Fruit fly (Drosophila melanogaster) whole organism, wandering third instar larva: ENCODE measurements around the gene Osi12.

Experiments used
- Abd-B ChIP-seq: fragments of >200 bp; optimal IDR thresholded peaks from 2 replicates; lab custom pipeline; 2017; ENCODE audit warnings: missing biosample characterization, missing genetic modification characterization
- CG9705 ChIP-seq: fragments of 200-800 bp; sonication (Bioruptor generic); optimal IDR thresholded peaks from 2 replicates; lab custom pipeline; 2018; ENCODE audit warnings: missing biosample characterization, mild to moderate bottlenecking, missing genetic modification characterization
- CrebA ChIP-seq: fragments of 200-800 bp; sonication (Bioruptor generic); optimal IDR thresholded peaks from 2 replicates; lab custom pipeline; 2016; ENCODE audit warnings: missing biosample characterization, mild to moderate bottlenecking, missing genetic modification characterization, borderline replicate concordance
- Dfd ChIP-seq: fragments of >200 bp; optimal IDR thresholded peaks from 2 replicates; lab custom pipeline; 2017; ENCODE audit warnings: missing biosample characterization, missing genetic modification characterization
- Dif ChIP-seq: fragments of 200-275, 200-300 bp; sonication (Bioruptor generic); optimal IDR thresholded peaks from 2 replicates; lab custom pipeline; 2018; ENCODE audit warnings: missing biosample characterization, missing genetic modification characterization; ENCODE audit not compliant: partially characterized antibody
- GATAd ChIP-seq: sonication (Bioruptor generic); optimal IDR thresholded peaks from 2 replicates; lab custom pipeline; 2016; ENCODE audit warnings: missing biosample characterization, missing genetic modification characterization
- HLH106 ChIP-seq: fragments of 200-800 bp; optimal IDR thresholded peaks from 3 replicates; lab custom pipeline; 2019; ENCODE audit warnings: missing biosample characterization, mild to moderate bottlenecking, missing genetic modification characterization, moderate library complexity
- Hr78 ChIP-seq: fragments of >200 bp; optimal IDR thresholded peaks from 2 replicates; lab custom pipeline; 2017; ENCODE audit warnings: missing biosample characterization, missing genetic modification characterization
- Hr83 ChIP-seq: fragments of 200-300 bp; sonication (Bioruptor generic); optimal IDR thresholded peaks from 2 replicates; lab custom pipeline; 2016; ENCODE audit warnings: missing biosample characterization, mild to moderate bottlenecking, missing genetic modification characterization, moderate library complexity; ENCODE audit not compliant: poor library complexity, severe bottlenecking
- Jra ChIP-seq: sonication (Bioruptor generic); optimal IDR thresholded peaks from 2 replicates; lab custom pipeline; 2016; ENCODE audit warnings: missing biosample characterization, missing genetic modification characterization
- Mio ChIP-seq: sonication (Bioruptor generic); optimal IDR thresholded peaks from 2 replicates; lab custom pipeline; 2016; ENCODE audit warnings: missing biosample characterization, missing genetic modification characterization
- Rel ChIP-seq, 2 experiments: fragments of 200-800 bp; sonication (Bioruptor generic) in 1 of 2; optimal IDR thresholded peaks; 2 replicates in 1 of 2; 3 replicates in 1 of 2; lab custom pipeline; 2016 to 2019; ENCODE audit warnings: mild to moderate bottlenecking in 2 of 2, missing biosample characterization in 2 of 2, missing genetic modification characterization in 2 of 2, moderate library complexity in 1 of 2
- Sp1 ChIP-seq: fragments of 200-800 bp; sonication (Bioruptor generic); optimal IDR thresholded peaks from 3 replicates; lab custom pipeline; 2019; ENCODE audit warnings: missing biosample characterization, mild to moderate bottlenecking, missing genetic modification characterization, moderate library complexity
- brk ChIP-seq: fragments of 200-800 bp; sonication (Bioruptor generic); optimal IDR thresholded peaks from 2 replicates; lab custom pipeline; 2016; ENCODE audit warnings: missing biosample characterization, mild to moderate bottlenecking, missing genetic modification characterization
- dmrt93B ChIP-seq: fragments of 200-800 bp; sonication (Bioruptor generic); optimal IDR thresholded peaks from 2 replicates; lab custom pipeline; 2018; ENCODE audit warnings: missing biosample characterization, mild to moderate bottlenecking, missing genetic modification characterization
- dsf ChIP-seq: sonication (Bioruptor generic); optimal IDR thresholded peaks from 2 replicates; lab custom pipeline; 2016; ENCODE audit warnings: missing biosample characterization, missing genetic modification characterization, borderline replicate concordance
- ey ChIP-seq: fragments of 200-800 bp; sonication (Bioruptor generic); optimal IDR thresholded peaks from 2 replicates; lab custom pipeline; 2016; ENCODE audit warnings: missing biosample characterization, missing genetic modification characterization
- foxo ChIP-seq, 2 experiments: fragments of 200-800 bp; sonication (Bioruptor generic); optimal IDR thresholded peaks; 2 replicates in 1 of 2; 3 replicates in 1 of 2; lab custom pipeline; 2016 to 2017; ENCODE audit warnings: missing biosample characterization in 2 of 2, missing genetic modification characterization in 2 of 2
- fru ChIP-seq: fragments of 200-800 bp; sonication (Bioruptor generic); optimal IDR thresholded peaks from 3 replicates; lab custom pipeline; 2016; ENCODE audit warnings: missing biosample characterization, mild to moderate bottlenecking, missing genetic modification characterization
- h ChIP-seq: fragments of 200-800 bp; sonication (Bioruptor generic); optimal IDR thresholded peaks from 3 replicates; lab custom pipeline; 2016; ENCODE audit warnings: missing biosample characterization, mild to moderate bottlenecking, missing genetic modification characterization
- jim ChIP-seq: fragments of 175-275, 200-325 bp; sonication (Bioruptor generic); optimal IDR thresholded peaks from 2 replicates; lab custom pipeline; 2016; ENCODE audit warnings: missing biosample characterization, mild to moderate bottlenecking, missing genetic modification characterization
- lola ChIP-seq: fragments of >200 bp; optimal IDR thresholded peaks from 2 replicates; lab custom pipeline; 2017; ENCODE audit warnings: missing biosample characterization, missing genetic modification characterization
- psq ChIP-seq: fragments of 200-800 bp; sonication (Bioruptor generic); optimal IDR thresholded peaks from 3 replicates; lab custom pipeline; 2017; ENCODE audit warnings: missing biosample characterization, mild to moderate bottlenecking, missing genetic modification characterization, moderate library complexity
- rgr ChIP-seq: fragments of 200-800 bp; sonication (Bioruptor generic); optimal IDR thresholded peaks from 3 replicates; lab custom pipeline; 2016; ENCODE audit warnings: missing biosample characterization, mild to moderate bottlenecking, missing genetic modification characterization
- sage ChIP-seq: fragments of 200-800 bp; sonication (Bioruptor generic); optimal IDR thresholded peaks from 2 replicates; lab custom pipeline; 2016; ENCODE audit warnings: missing biosample characterization, mild to moderate bottlenecking, missing genetic modification characterization
- sv ChIP-seq: fragments of 200-800 bp; sonication (Bioruptor generic); optimal IDR thresholded peaks from 3 replicates; lab custom pipeline; 2016; ENCODE audit warnings: missing biosample characterization, missing genetic modification characterization
- usp ChIP-seq: fragments of >200 bp; optimal IDR thresholded peaks from 2 replicates; lab custom pipeline; 2017; ENCODE audit warnings: missing biosample characterization, missing genetic modification characterization
- woc ChIP-seq: sonication (Bioruptor generic); optimal IDR thresholded peaks from 2 replicates; lab custom pipeline; 2016; ENCODE audit warnings: missing biosample characterization, mild to moderate bottlenecking, missing genetic modification characterization

The Osi12 gene

dm6 chr3R:6278231-6278630 is at the start of gene Osi12:
Gene Osi12, plus strand, starts transcription at chr3R:6278531.
- TF ChIP-seq woc (GFP tag; lab: Kevin White, UChicago) (no peak), HLH106 (tag; lab: Kevin White, UChicago) (no peak), Abd-B (GFP tag; lab: Kevin White, UChicago) (no peak), sv (GFP tag; lab: Kevin White, UChicago) (no peak), ey (GFP tag; lab: Kevin White, UChicago) (no peak), fru (GFP tag; lab: Kevin White, UChicago) (no peak), Hr83 (GFP tag; lab: Kevin White, UChicago) (no peak), dsf (no peak), Sp1 (GFP tag; lab: Kevin White, UChicago) (no peak), usp (no peak), CG9705 (GFP tag; lab: Kevin White, UChicago) (no peak), brk (GFP tag; lab: Kevin White, UChicago) (no peak), CrebA (GFP tag; lab: Kevin White, UChicago) (no peak), jim (GFP tag; lab: Kevin White, UChicago) (no peak), Jra (GFP tag; lab: Kevin White, UChicago) (no peak)

dm6 chr3R:6229055-6229841 is 49.1 kb upstream of the Osi12 start:
- TF ChIP-seq dmrt93B (GFP tag; lab: Kevin White, UChicago) (no peak), foxo (GFP tag; optimal IDR thresholded peaks at IDR 0.05; lab: Kevin White, UChicago) (no peak), usp (no peak), GATAd (GFP tag; lab: Kevin White, UChicago) (no peak), Rel (GFP tag; optimal IDR thresholded peaks at IDR 0.05; lab: Kevin White, UChicago) (no peak), Rel (tag; optimal IDR thresholded peaks at IDR 0.05; lab: Kevin White, UChicago) (peak; percentile 57), Sp1 (GFP tag; lab: Kevin White, UChicago) (no peak), dsf (no peak)

- TF ChIP-seq Mio (GFP tag; lab: Kevin White, UChicago) (no peak), GATAd (GFP tag; lab: Kevin White, UChicago) (no peak), Sp1 (GFP tag; lab: Kevin White, UChicago) (no peak), sv (GFP tag; lab: Kevin White, UChicago) (no peak), fru (GFP tag; lab: Kevin White, UChicago) (no peak), usp (no peak), psq (GFP tag; lab: Kevin White, UChicago) (no peak), Abd-B (GFP tag; lab: Kevin White, UChicago) (no peak), Dif (no peak), Jra (GFP tag; lab: Kevin White, UChicago) (no peak), foxo (GFP tag; optimal IDR thresholded peaks at IDR 0.05; lab: Kevin White, UChicago) (no peak), lola (GFP tag; lab: Kevin White, UChicago) (no peak), h (GFP tag; lab: Kevin White, UChicago) (no peak), dmrt93B (GFP tag; lab: Kevin White, UChicago) (no peak), Hr78 (GFP tag; lab: Kevin White, UChicago) (no peak), sage (GFP tag; lab: Kevin White, UChicago) (no peak), CG9705 (GFP tag; lab: Kevin White, UChicago) (no peak)
These were observed 48.0 kb upstream of the Osi12 start for dm6 chr3R:6230298-6230697.

- no peak for TF ChIP-seq dsf
- no peak for TF ChIP-seq dmrt93B (GFP tag; lab: Kevin White, UChicago)
These were observed 46.9 kb upstream of the Osi12 start for dm6 chr3R:6231391-6231790.

dm6 chr3R:6233104-6233503 is 45.2 kb upstream of the Osi12 start:
- TF ChIP-seq psq (GFP tag; lab: Kevin White, UChicago) (no peak), Rel (GFP tag; optimal IDR thresholded peaks at IDR 0.05; lab: Kevin White, UChicago) (no peak), Rel (tag; optimal IDR thresholded peaks at IDR 0.05; lab: Kevin White, UChicago) (no peak), lola (GFP tag; lab: Kevin White, UChicago) (no peak), Jra (GFP tag; lab: Kevin White, UChicago) (no peak), Dfd (no peak), h (GFP tag; lab: Kevin White, UChicago) (no peak), sv (GFP tag; lab: Kevin White, UChicago) (no peak), dmrt93B (GFP tag; lab: Kevin White, UChicago) (no peak), Hr78 (GFP tag; lab: Kevin White, UChicago) (no peak), rgr (GFP tag; lab: Kevin White, UChicago) (no peak), jim (GFP tag; lab: Kevin White, UChicago) (no peak), CG9705 (GFP tag; lab: Kevin White, UChicago) (no peak), woc (GFP tag; lab: Kevin White, UChicago) (no peak)
